Fruit fly (Drosophila melanogaster): ENCODE measurements around the gene Cph.

DNA sequence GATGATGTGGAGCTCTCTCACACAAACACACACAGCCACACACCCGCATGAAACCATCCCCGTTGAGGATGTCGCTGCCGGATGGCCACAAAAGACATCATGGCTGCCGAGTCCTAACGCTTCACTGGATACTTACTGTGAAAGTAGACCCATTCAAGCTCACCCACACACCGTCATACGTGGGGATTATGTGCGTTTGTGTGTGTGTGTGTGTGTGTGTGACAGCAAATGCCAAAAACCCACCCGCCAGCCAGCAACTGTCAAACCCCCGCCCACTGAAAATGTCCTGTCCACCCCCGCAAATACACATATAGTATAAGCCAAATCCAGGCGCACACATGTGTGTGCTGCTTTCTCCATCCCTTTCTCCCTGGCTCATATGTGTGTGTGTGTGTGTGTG is 13.0 kb upstream of the Cph start:
- TF ChIP-seq p53 (GFP tag; optimal IDR thresholded peaks at IDR 0.05) (no peak), cas (GFP tag; IDR thresholded peaks at IDR 0.05) (no peak)
